Worm (Caenorhabditis elegans): Measurements from ENCODE around the gene F59E12.15.
A peak's percentile ranks its signal among the peaks of the same experiment; 100 is the strongest.

The F59E12.15 gene

ce11 chrII:5591558-5591957 lies 36.6 kb downstream of the F59E12.15 start:
- TF ChIP-seq hsf-1 (GFP tag; IDR thresholded peaks at IDR 0.05) (0 out of 2 replicates have a peak, but pooled peaks have one; percentile 41), K11D2.4 (GFP tag; IDR thresholded peaks at IDR 0.05) (no peak), gei-17 (GFP tag; optimal IDR thresholded peaks at IDR 0.05) (no peak)

- TF ChIP-seq dpl-1 (GFP tag; optimal IDR thresholded peaks at IDR 0.05) (no peak), rec-8 (tag; optimal IDR thresholded peaks at IDR 0.05) (no peak), ceh-91 (GFP tag; IDR thresholded peaks at IDR 0.05) (no peak), rcor-1 (GFP tag; IDR thresholded peaks at IDR 0.05) (no peak), repo-1 (tag; optimal IDR thresholded peaks at IDR 0.05) (no peak), ztf-6 (GFP tag; IDR thresholded peaks at IDR 0.05) (no peak), hmg-1.2 (GFP tag; IDR thresholded peaks at IDR 0.05) (no peak), madf-3 (GFP tag; IDR thresholded peaks at IDR 0.05) (no peak), hmg-20 (GFP tag; IDR thresholded peaks at IDR 0.05) (no peak)
Observed at ce11 chrII:5589690-5590089, 38.5 kb downstream of the F59E12.15 start, which contains the start of gene C17G10.13. TSS of gene C17G10.13 (minus strand) at chrII:5589790.

ce11 chrII:5587794-5588193 lies 40.4 kb downstream of the F59E12.15 start:
- TF ChIP-seq ztf-26 (tag; optimal IDR thresholded peaks at IDR 0.05) (no peak), nhr-120 (GFP tag; IDR thresholded peaks at IDR 0.05) (no peak), C06A6.2 (GFP tag; conservative IDR thresholded peaks at IDR 0.05) (no peak), cebp-1 (GFP tag; IDR thresholded peaks at IDR 0.05) (no peak), cebp-1 (tag; optimal IDR thresholded peaks at IDR 0.05) (no peak), F57C9.4 (tag; optimal IDR thresholded peaks at IDR 0.05) (no peak), attf-6 (GFP tag; IDR thresholded peaks at IDR 0.05) (no peak), mcd-1 (GFP tag; IDR thresholded peaks at IDR 0.05) (no peak), F33H1.4 (GFP tag; IDR thresholded peaks at IDR 0.05) (no peak)

- TF ChIP-seq ceh-58 (GFP tag; IDR thresholded peaks at IDR 0.05) (no peak), snpc-4 (GFP tag; optimal IDR thresholded peaks at IDR 0.05) (no peak), snpc-4 (tag; optimal IDR thresholded peaks at IDR 0.05) (peak in 1 of 4 experiments; percentile 49), hmg-20 (GFP tag; IDR thresholded peaks at IDR 0.05) (no peak), ets-4 (GFP tag; optimal IDR thresholded peaks at IDR 0.05) (peak; percentile 44), egl-44 (GFP tag; IDR thresholded peaks at IDR 0.05) (no peak), let-607 (tag; optimal IDR thresholded peaks at IDR 0.05) (peak in 1 of 2 experiments; percentile 13), chd-7 (tag; optimal IDR thresholded peaks at IDR 0.05) (no peak), ztf-28 (GFP tag; IDR thresholded peaks at IDR 0.05) (no peak), rcor-1 (GFP tag; IDR thresholded peaks at IDR 0.05) (no peak), athp-1 (tag; optimal IDR thresholded peaks at IDR 0.05) (no peak), Y95B8A.8 (GFP tag; IDR thresholded peaks at IDR 0.05) (no peak), dox-1 (GFP tag; IDR thresholded peaks at IDR 0.05) (peak; percentile 46; the same call in 1 of the 2 replicates), repo-1 (tag; optimal IDR thresholded peaks at IDR 0.05) (no peak), sea-2 (GFP tag; IDR thresholded peaks at IDR 0.05) (no peak), Y56A3A.18 (GFP tag; IDR thresholded peaks at IDR 0.05) (no peak), nhr-80 (tag; optimal IDR thresholded peaks at IDR 0.05) (peak; percentile 93), dpl-1 (GFP tag; optimal IDR thresholded peaks at IDR 0.05) (no peak), cebp-1 (GFP tag; IDR thresholded peaks at IDR 0.05) (no peak), cebp-1 (tag; optimal IDR thresholded peaks at IDR 0.05) (no peak), lsy-27 (tag; optimal IDR thresholded peaks at IDR 0.05; ENCODE audit: borderline replicate concordance, insufficient read depth) (no peak), mxl-1 (tag; optimal IDR thresholded peaks at IDR 0.05) (no peak), ceh-79 (tag; optimal IDR thresholded peaks at IDR 0.05) (no peak), ztf-3 (GFP tag; optimal IDR thresholded peaks at IDR 0.05) (no peak), dpff-1 (tag; optimal IDR thresholded peaks at IDR 0.05) (no peak)
Observed at ce11 chrII:5585788-5586187, 42.4 kb downstream of the F59E12.15 start, which contains the start of gene lys-8. TSS of gene lys-8 (plus strand) at chrII:5586178.
